Worm (Caenorhabditis elegans): ENCODE measurements around the gene prx-6.

Gene prx-6

DNA sequence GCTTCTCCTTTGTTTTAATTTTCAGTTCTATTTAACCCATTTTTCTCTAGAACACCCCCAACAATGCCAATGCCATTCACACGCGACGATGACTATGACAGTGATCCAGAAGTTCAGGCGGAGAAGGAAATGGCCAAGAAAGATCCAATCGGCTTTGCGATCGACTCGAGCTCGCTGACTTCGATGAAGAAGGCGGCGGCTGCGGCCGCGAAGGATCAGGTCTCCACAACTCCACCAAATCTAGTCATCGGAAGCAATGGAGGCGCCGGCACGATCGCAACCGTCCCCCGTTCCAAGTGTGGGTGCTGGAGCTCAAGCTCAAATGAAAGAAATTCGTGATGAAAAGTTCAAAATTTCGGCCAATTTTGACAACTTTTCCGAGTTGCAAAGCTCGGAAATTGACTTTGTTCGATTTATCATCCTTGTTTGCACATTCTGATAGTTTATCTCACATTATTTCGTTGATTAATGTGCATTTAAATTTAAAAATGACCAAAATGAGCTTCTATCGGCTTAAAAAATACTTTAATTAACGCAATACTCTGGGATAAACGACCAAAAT lies 31.9 kb downstream of the prx-6 start, which contains the start of gene K03B4.2 (continued):
- TF ChIP-seq daf-16 (GFP tag; optimal IDR thresholded peaks at IDR 0.05) (no peak), daf-16 (tag; optimal IDR thresholded peaks at IDR 0.05) (peak; percentile 19), ZK337.2 (GFP tag; IDR thresholded peaks at IDR 0.05) (no peak), ceh-82 (tag; optimal IDR thresholded peaks at IDR 0.05) (no peak), zag-1 (tag; optimal IDR thresholded peaks at IDR 0.05) (no peak), nhr-111 (GFP tag; optimal IDR thresholded peaks at IDR 0.05) (no peak), hlh-30 (tag; optimal IDR thresholded peaks at IDR 0.05; ENCODE audit: insufficient read depth) (no peak), T20F7.1 (GFP tag; optimal IDR thresholded peaks at IDR 0.05) (no peak), ctbp-1 (GFP tag; IDR thresholded peaks at IDR 0.05) (no peak), lim-7 (GFP tag; IDR thresholded peaks at IDR 0.05) (peak; percentile 55), Y48G9A.11 (GFP tag; IDR thresholded peaks at IDR 0.05) (peak; percentile 66; the same call in 1 of the 2 replicates), nhr-48 (tag; optimal IDR thresholded peaks at IDR 0.05) (no peak), egl-43 (GFP tag; IDR thresholded peaks at IDR 0.05) (0 out of 2 replicates have a peak, but pooled peaks have one; percentile 33), pqm-1 (tag; optimal IDR thresholded peaks at IDR 0.05) (no peak), R02D3.7 (tag; optimal IDR thresholded peaks at IDR 0.05) (no peak), lir-3 (tag; optimal IDR thresholded peaks at IDR 0.05) (no peak), nhr-6 (tag; optimal IDR thresholded peaks at IDR 0.05) (no peak), php-3 (GFP tag; IDR thresholded peaks at IDR 0.05) (no peak), nhr-42 (GFP tag; IDR thresholded peaks at IDR 0.05) (no peak), unc-62 (GFP tag; optimal IDR thresholded peaks at IDR 0.05 in 1 of 2) (no peak), unc-62 (tag; optimal IDR thresholded peaks at IDR 0.05) (no peak), daf-8 (GFP tag; IDR thresholded peaks at IDR 0.05) (no peak), snpc-4 (tag; optimal IDR thresholded peaks at IDR 0.05) (no peak), ces-1 (GFP tag; optimal IDR thresholded peaks at IDR 0.05) (no peak), ceh-20 (GFP tag; IDR thresholded peaks at IDR 0.05) (no peak), mxl-3 (GFP tag; optimal IDR thresholded peaks at IDR 0.05) (no peak), F37D6.2 (tag; optimal IDR thresholded peaks at IDR 0.05) (no peak), ama-1 (optimal IDR thresholded peaks at IDR 0.05) (peak; percentile 5), set-16 (GFP tag; IDR thresholded peaks at IDR 0.05) (peak; percentile 86), daf-12 (tag; optimal IDR thresholded peaks at IDR 0.05) (no peak)

DNA sequence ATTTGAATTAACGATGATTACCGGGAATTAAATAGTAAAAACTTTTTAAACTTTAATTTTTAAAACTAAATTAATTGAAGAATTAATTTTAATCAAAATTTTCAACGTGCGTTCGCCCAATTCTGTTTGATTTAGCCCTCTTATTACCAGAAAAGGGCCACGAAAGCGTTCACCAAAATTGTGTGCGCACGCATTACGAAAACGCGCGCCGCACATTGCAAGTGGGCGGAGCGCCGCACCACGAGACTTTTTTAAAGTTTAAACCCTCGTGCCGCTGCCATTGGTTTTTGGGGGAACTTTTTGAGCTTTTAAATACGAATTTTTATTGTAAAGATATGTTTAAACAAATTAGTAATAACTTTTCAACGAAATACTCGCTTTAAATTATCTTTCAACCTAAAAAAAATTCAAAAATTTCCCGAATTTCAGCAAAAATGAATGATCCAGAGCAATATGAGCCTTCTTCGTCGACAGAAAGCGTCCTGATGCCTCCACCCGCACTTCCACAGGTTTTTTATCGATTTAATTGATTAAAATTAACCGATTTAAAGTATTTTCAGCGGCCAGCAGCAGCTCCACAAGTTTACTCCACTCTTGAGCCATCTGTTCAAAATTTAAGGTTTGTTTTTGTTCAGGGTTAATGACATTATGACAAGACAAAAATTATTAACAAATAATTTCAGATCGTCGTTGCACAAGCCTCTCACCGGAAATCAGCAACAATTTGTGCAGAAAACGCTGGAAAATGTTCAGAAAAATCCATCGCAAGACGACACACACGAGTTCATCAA lies 33.0 kb downstream of the prx-6 start, which contains the start of gene taf-10:
Gene taf-10, plus strand, starts transcription at position 424 of the 791 bp plus-strand sequence.
- TF ChIP-seq hmg-1.1 (GFP tag; IDR thresholded peaks at IDR 0.05) (peak; percentile 68; the same call in 1 of the 2 replicates), F37D6.2 (tag; optimal IDR thresholded peaks at IDR 0.05) (no peak), Y48G9A.11 (GFP tag; IDR thresholded peaks at IDR 0.05) (no peak), hlh-30 (tag; optimal IDR thresholded peaks at IDR 0.05; ENCODE audit: insufficient read depth) (peak; percentile 98), ces-1 (GFP tag; optimal IDR thresholded peaks at IDR 0.05) (no peak), duxl-1 (tag; optimal IDR thresholded peaks at IDR 0.05; ENCODE audit: poor library complexity) (peak; percentile 2), nhr-42 (GFP tag; IDR thresholded peaks at IDR 0.05) (no peak), rbr-2 (tag; optimal IDR thresholded peaks at IDR 0.05) (peak; percentile 37), mxl-3 (GFP tag; optimal IDR thresholded peaks at IDR 0.05) (peak; percentile 25), jun-1 (tag; optimal IDR thresholded peaks at IDR 0.05) (no peak), mes-2 (tag; optimal IDR thresholded peaks at IDR 0.05; ENCODE audit: poor library complexity, severe bottlenecking) (peak; percentile 81), hlh-11 (tag; optimal IDR thresholded peaks at IDR 0.05) (peak; percentile 41), saeg-2 (GFP tag; IDR thresholded peaks at IDR 0.05) (no peak), pha-4 (GFP tag; IDR thresholded peaks at IDR 0.05) (peak; percentile 11; the same call in 1 of the 2 replicates), pha-4 (tag; optimal IDR thresholded peaks at IDR 0.05) (no peak), zip-2 (tag; optimal IDR thresholded peaks at IDR 0.05) (no peak), lin-38 (GFP tag; IDR thresholded peaks at IDR 0.05) (peak; percentile 44), mep-1 (tag; optimal IDR thresholded peaks at IDR 0.05) (peak; percentile 40), mdl-1 (tag; optimal IDR thresholded peaks at IDR 0.05) (peak; percentile 75 to 88), egl-27 (tag; optimal IDR thresholded peaks at IDR 0.05) (no peak), lsy-2 (tag; optimal IDR thresholded peaks at IDR 0.05) (peak in 1 of 2 experiments; percentile 60), nhr-41 (GFP tag; IDR thresholded peaks at IDR 0.05) (no peak), nhr-6 (tag; optimal IDR thresholded peaks at IDR 0.05) (peak; percentile 33), dpl-1 (GFP tag; optimal IDR thresholded peaks at IDR 0.05) (peak; percentile 36), dve-1 (tag; optimal IDR thresholded peaks at IDR 0.05; ENCODE audit: insufficient read depth) (no peak), dmd-8 (GFP tag; IDR thresholded peaks at IDR 0.05) (no peak)

All from whole organism, L4 larva.